Fruit fly (Drosophila melanogaster) whole organism, prepupa: ENCODE results near the gene CG7110.

Experiments
- CG8319 ChIP-seq: fragments of 200-800 bp; sonication (Bioruptor generic); optimal IDR thresholded peaks from 3 replicates; lab custom pipeline; 2016; ENCODE audit warnings: missing biosample characterization, missing genetic modification characterization
- CG8632 ChIP-seq: fragments of 200-800 bp; sonication (Bioruptor generic); optimal IDR thresholded peaks from 3 replicates; lab custom pipeline; 2016; ENCODE audit warnings: missing biosample characterization, missing genetic modification characterization
- Hr39 ChIP-seq: fragments of 200-800 bp; sonication (Bioruptor generic); optimal IDR thresholded peaks from 2 replicates; lab custom pipeline; 2016; ENCODE audit warnings: missing biosample characterization, missing genetic modification characterization
- ss ChIP-seq, 2 experiments: fragments of 200-800 bp; sonication (Bioruptor generic); optimal IDR thresholded peaks; 2 replicates in 1 of 2; 3 replicates in 1 of 2; lab custom pipeline; 2017 to 2018; ENCODE audit warnings: mild to moderate bottlenecking in 2 of 2, missing biosample characterization in 2 of 2, missing genetic modification characterization in 2 of 2, moderate library complexity in 1 of 2

- no peak for TF ChIP-seq CG8319 (GFP tag; lab: Kevin White, UChicago)
- TF ChIP-seq Hr39 (GFP tag; lab: Kevin White, UChicago) = no peak
- no peak for TF ChIP-seq CG8632 (GFP tag; lab: Kevin White, UChicago)
- peak in 1 of 2 experiments; percentile 34 for TF ChIP-seq ss (GFP tag; optimal IDR thresholded peaks at IDR 0.05; lab: Kevin White, UChicago)
Measured at dm6 chr2L:13414525-13415481, 16.0 kb downstream of the CG7110 start, which contains the start of the genes CG16956, CG42784 and CG43850.
